Fruit fly (Drosophila melanogaster) S2 (cell line): ENCODE data around the gene CG42249.

Experiments
- CG8478 ChIP-seq: fragments of >200 bp; optimal IDR thresholded peaks from 2 replicates; lab custom pipeline; 2018
- CTCF ChIP-seq, 2 experiments: fragments of >200 bp; optimal IDR thresholded peaks; 2 replicates each; lab custom pipeline; 2018

DNA sequence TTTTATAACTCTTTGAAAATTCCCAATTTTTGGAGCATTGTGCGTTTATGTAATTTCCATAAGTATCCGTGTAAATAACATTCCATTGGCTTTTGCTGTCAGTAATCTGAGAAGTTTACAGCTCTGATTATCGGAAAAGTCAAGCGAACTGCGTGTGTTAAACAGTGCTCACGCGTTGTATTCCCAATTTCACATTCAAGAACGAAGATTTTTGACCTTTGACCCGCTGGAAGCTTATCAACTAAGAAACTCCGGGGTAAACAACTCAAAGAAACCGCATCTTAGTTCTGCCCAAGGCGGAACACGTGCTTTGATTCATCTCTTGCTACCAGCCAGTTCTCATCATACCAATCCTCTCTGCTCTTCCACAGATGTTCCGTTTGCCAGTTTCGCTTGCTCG, 13.6 kb downstream of the CG42249 start:
- TF ChIP-seq CTCF (optimal IDR thresholded peaks at IDR 0.05; lab: Kevin White, UChicago) (no peak), CG8478 (lab: Kevin White, UChicago) (no peak)
